Worm (Caenorhabditis elegans): ENCODE data around the gene K08E4.8.

Gene K08E4.8

ce11 chrIV:12078112-12078812, 17.1 kb upstream of the K08E4.8 start, which contains the start of gene tmed-1:
Gene tmed-1, minus strand, starts transcription at chrIV:12078162.
- no peak for TF ChIP-seq mdl-1 (tag; optimal IDR thresholded peaks at IDR 0.05)
- TF ChIP-seq egl-5 (tag; optimal IDR thresholded peaks at IDR 0.05) = no peak
- TF ChIP-seq nhr-28 (tag; optimal IDR thresholded peaks at IDR 0.05) = no peak
- no peak for TF ChIP-seq nhr-43 (tag; optimal IDR thresholded peaks at IDR 0.05; ENCODE audit: poor library complexity, severe bottlenecking)
- TF ChIP-seq lin-39 (tag; optimal IDR thresholded peaks at IDR 0.05) = no peak
- TF ChIP-seq ceh-16 (tag; optimal IDR thresholded peaks at IDR 0.05) = no peak
- TF ChIP-seq elt-1 (tag; optimal IDR thresholded peaks at IDR 0.05) = no peak
- no peak for TF ChIP-seq nhr-25 (tag; optimal IDR thresholded peaks at IDR 0.05)
- TF ChIP-seq unc-62 (GFP tag; optimal IDR thresholded peaks at IDR 0.05) = no peak
- TF ChIP-seq nhr-23 (tag; optimal IDR thresholded peaks at IDR 0.05) = no peak
- no peak for TF ChIP-seq nhr-76 (tag; optimal IDR thresholded peaks at IDR 0.05)
- no peak for TF ChIP-seq nhr-77 (tag; optimal IDR thresholded peaks at IDR 0.05)

ce11 chrIV:12075497-12075896, 14.4 kb upstream of the K08E4.8 start, which contains the start of gene K08E4.7:
Gene K08E4.7, plus strand, starts transcription at chrIV:12075797.
- no peak for TF ChIP-seq lsy-12 (tag; optimal IDR thresholded peaks at IDR 0.05)
- TF ChIP-seq nhr-25 (tag; optimal IDR thresholded peaks at IDR 0.05) = no peak
- TF ChIP-seq fkh-2 (tag; optimal IDR thresholded peaks at IDR 0.05) = no peak
- no peak for TF ChIP-seq nhr-43 (tag; optimal IDR thresholded peaks at IDR 0.05; ENCODE audit: poor library complexity, severe bottlenecking)
- no peak for TF ChIP-seq nhr-23 (tag; optimal IDR thresholded peaks at IDR 0.05)
- no peak for TF ChIP-seq mdl-1 (tag; optimal IDR thresholded peaks at IDR 0.05)
- no peak for TF ChIP-seq hmg-11 (tag; optimal IDR thresholded peaks at IDR 0.05)
- no peak for TF ChIP-seq nfya-1 (tag; optimal IDR thresholded peaks at IDR 0.05; ENCODE audit: insufficient read depth)
- TF ChIP-seq elt-1 (tag; optimal IDR thresholded peaks at IDR 0.05) = no peak
- no peak for TF ChIP-seq snpc-4 (tag; optimal IDR thresholded peaks at IDR 0.05)
- no peak for TF ChIP-seq eor-1 (tag; optimal IDR thresholded peaks at IDR 0.05)
- TF ChIP-seq nhr-76 (tag; optimal IDR thresholded peaks at IDR 0.05) = no peak
- TF ChIP-seq sea-2 (GFP tag; optimal IDR thresholded peaks at IDR 0.05) = no peak
- TF ChIP-seq fkh-10 (GFP tag; optimal IDR thresholded peaks at IDR 0.05) = no peak
- TF ChIP-seq ztf-4 (tag; optimal IDR thresholded peaks at IDR 0.05) = no peak
- no peak for TF ChIP-seq unc-62 (GFP tag; optimal IDR thresholded peaks at IDR 0.05)

- TF ChIP-seq pqm-1 (tag; optimal IDR thresholded peaks at IDR 0.05) (no peak), tbx-2 (tag; optimal IDR thresholded peaks at IDR 0.05) (no peak), pha-4 (tag; optimal IDR thresholded peaks at IDR 0.05) (no peak), nhr-77 (tag; optimal IDR thresholded peaks at IDR 0.05) (no peak), lsy-12 (tag; optimal IDR thresholded peaks at IDR 0.05) (no peak), snpc-4 (tag; optimal IDR thresholded peaks at IDR 0.05) (no peak), ceh-9 (tag; optimal IDR thresholded peaks at IDR 0.05) (no peak), nhr-237 (tag; optimal IDR thresholded peaks at IDR 0.05) (no peak), hmg-11 (tag; optimal IDR thresholded peaks at IDR 0.05) (no peak), nhr-43 (tag; optimal IDR thresholded peaks at IDR 0.05; ENCODE audit: poor library complexity, severe bottlenecking) (no peak), ZK546.5 (tag; optimal IDR thresholded peaks at IDR 0.05) (no peak), eor-1 (tag; optimal IDR thresholded peaks at IDR 0.05) (no peak), elt-2 (tag; optimal IDR thresholded peaks at IDR 0.05) (no peak), nhr-23 (tag; optimal IDR thresholded peaks at IDR 0.05) (no peak), sea-2 (GFP tag; optimal IDR thresholded peaks at IDR 0.05) (no peak), skn-1 (tag; optimal IDR thresholded peaks at IDR 0.05) (no peak), fkh-10 (GFP tag; optimal IDR thresholded peaks at IDR 0.05) (no peak), ztf-11 (tag; optimal IDR thresholded peaks at IDR 0.05) (no peak)
These were observed 7.5 kb upstream of the K08E4.8 start, which contains the start of gene bath-37 for ce11 chrIV:12068590-12068989. Gene bath-37, plus strand, starts transcription at chrIV:12068890.

ce11 chrIV:12057508-12057907, 3.6 kb downstream of the K08E4.8 start, which contains the start of gene K08E4.3:
Gene K08E4.3, plus strand, starts transcription at chrIV:12057742.
- TF ChIP-seq lin-39 (tag; optimal IDR thresholded peaks at IDR 0.05) (no peak), lsy-12 (tag; optimal IDR thresholded peaks at IDR 0.05) (no peak), elt-1 (tag; optimal IDR thresholded peaks at IDR 0.05) (no peak), nfya-1 (tag; optimal IDR thresholded peaks at IDR 0.05; ENCODE audit: insufficient read depth) (peak; percentile 55), nhr-25 (tag; optimal IDR thresholded peaks at IDR 0.05) (no peak), snpc-4 (tag; optimal IDR thresholded peaks at IDR 0.05) (no peak), unc-62 (GFP tag; optimal IDR thresholded peaks at IDR 0.05) (peak; percentile 33), nhr-43 (tag; optimal IDR thresholded peaks at IDR 0.05; ENCODE audit: poor library complexity, severe bottlenecking) (no peak), ztf-4 (tag; optimal IDR thresholded peaks at IDR 0.05) (no peak), R02D3.7 (tag; optimal IDR thresholded peaks at IDR 0.05) (no peak), fkh-10 (GFP tag; optimal IDR thresholded peaks at IDR 0.05) (no peak)

Data from whole organism, L3 larva.